Fruit fly (Drosophila melanogaster) whole organism, embryonic: ENCODE results near the gene VhaM9.7-b.
A peak's percentile ranks its signal among the peaks of the same experiment; 100 is the strongest.

Experiments
- Bgb ChIP-seq: fragments of 200-800 bp; sonication (Bioruptor generic); IDR thresholded peaks from 2 replicates; pipeline ENCODE4 v1.3.6; 2022; ENCODE audit warnings: missing biosample characterization, missing genetic modification characterization; ENCODE audit not compliant: partially characterized antibody
- C15 ChIP-seq: fragments of 200-800 bp; sonication (Bioruptor generic); IDR thresholded peaks from 3 replicates; pipeline ENCODE4 v1.3.6; 2022; ENCODE audit warnings: missing biosample characterization, missing genetic modification characterization
- CG1024 ChIP-seq: fragments of 200-800 bp; sonication (Bioruptor generic); IDR thresholded peaks from 2 replicates; pipeline ENCODE4 v1.3.6; 2022; ENCODE audit warnings: missing biosample characterization, missing genetic modification characterization
- CG10366 ChIP-seq: fragments of 200-800 bp; sonication (Bioruptor generic); IDR thresholded peaks from 2 replicates; pipeline ENCODE4 v1.3.6; 2022; ENCODE audit warnings: missing biosample characterization, missing genetic modification characterization
- CG10462 ChIP-seq: fragments of 200-800 bp; sonication (Bioruptor generic); optimal IDR thresholded peaks from 2 replicates; lab custom pipeline; 2016; ENCODE audit warnings: missing biosample characterization, missing genetic modification characterization
- CG10654 ChIP-seq: fragments of 200-800 bp; sonication (Bioruptor generic); optimal IDR thresholded peaks from 2 replicates; lab custom pipeline; 2016; ENCODE audit warnings: missing biosample characterization, missing genetic modification characterization
- CG12391 ChIP-seq: fragments of 200-800 bp; sonication (Bioruptor generic); optimal IDR thresholded peaks from 3 replicates; lab custom pipeline; 2018; ENCODE audit warnings: missing biosample characterization, mild to moderate bottlenecking, missing genetic modification characterization, moderate library complexity
- CG13424 ChIP-seq: fragments of 200-800 bp; sonication (Bioruptor generic); optimal IDR thresholded peaks from 2 replicates; lab custom pipeline; 2019; ENCODE audit warnings: missing biosample characterization, mild to moderate bottlenecking, missing genetic modification characterization, moderate library complexity
- CG13775 ChIP-seq: fragments of 200-800 bp; sonication (Bioruptor generic); optimal IDR thresholded peaks from 3 replicates; lab custom pipeline; 2017; ENCODE audit warnings: missing biosample characterization, mild to moderate bottlenecking, missing genetic modification characterization
- CG13894 ChIP-seq: fragments of 200-800 bp; sonication (Bioruptor generic); optimal IDR thresholded peaks from 3 replicates; lab custom pipeline; 2018; ENCODE audit warnings: missing biosample characterization, mild to moderate bottlenecking, missing genetic modification characterization, moderate library complexity
- CG14441 ChIP-seq: fragments of 200-800 bp; sonication (Bioruptor generic); IDR thresholded peaks from 2 replicates; pipeline ENCODE4 v1.3.6; 2022; ENCODE audit warnings: missing biosample characterization, missing genetic modification characterization
- CG15073 ChIP-seq: fragments of 200-800 bp; sonication (Bioruptor generic); optimal IDR thresholded peaks from 2 replicates; lab custom pipeline; 2016; ENCODE audit warnings: missing biosample characterization, missing genetic modification characterization
- CG15514 ChIP-seq: fragments of 200-800 bp; sonication (Bioruptor generic); optimal IDR thresholded peaks from 3 replicates; lab custom pipeline; 2017; ENCODE audit warnings: missing biosample characterization, missing genetic modification characterization, mild to moderate bottlenecking, moderate library complexity, missing genetic modification reagents
- CG16815 ChIP-seq: fragments of 200-800 bp; sonication (Bioruptor generic); optimal IDR thresholded peaks from 3 replicates; lab custom pipeline; 2017; ENCODE audit warnings: missing biosample characterization, mild to moderate bottlenecking, missing genetic modification characterization
- CG17328 ChIP-seq: fragments of 200-800 bp; sonication (Bioruptor generic); IDR thresholded peaks from 2 replicates; pipeline ENCODE4 v1.3.6; 2022; ENCODE audit warnings: missing biosample characterization, missing genetic modification characterization
- CG18619 ChIP-seq: fragments of 200-800 bp; sonication (Bioruptor generic); optimal IDR thresholded peaks from 3 replicates; lab custom pipeline; 2017; ENCODE audit warnings: missing biosample characterization, mild to moderate bottlenecking, missing genetic modification characterization
- CG2116 ChIP-seq: fragments of 200-800 bp; sonication (Bioruptor generic); optimal IDR thresholded peaks from 3 replicates; lab custom pipeline; 2018; ENCODE audit warnings: missing biosample characterization, mild to moderate bottlenecking, missing genetic modification characterization
- CG2199 ChIP-seq: fragments of 200-800 bp; sonication (Bioruptor generic); IDR thresholded peaks from 3 replicates; pipeline ENCODE4 v1.3.6; 2022; ENCODE audit warnings: missing biosample characterization, missing genetic modification characterization
- CG30403 ChIP-seq: fragments of 200-800 bp; sonication (Bioruptor generic); optimal IDR thresholded peaks from 3 replicates; lab custom pipeline; 2016; ENCODE audit warnings: missing biosample characterization, missing genetic modification characterization
- CG32767 ChIP-seq: fragments of 200-800 bp; sonication (Bioruptor generic); IDR thresholded peaks from 2 replicates; pipeline ENCODE4 v1.3.6; 2022; ENCODE audit warnings: missing biosample characterization, missing genetic modification characterization
- CG4820 ChIP-seq: fragments of 200-800 bp; sonication (Bioruptor generic); optimal IDR thresholded peaks from 3 replicates; lab custom pipeline; 2016; ENCODE audit warnings: missing biosample characterization, missing genetic modification characterization
- CG6854 ChIP-seq: fragments of 200-800 bp; sonication (Bioruptor generic); optimal IDR thresholded peaks from 3 replicates; lab custom pipeline; 2017; ENCODE audit warnings: missing biosample characterization, mild to moderate bottlenecking, missing genetic modification characterization
- CG7556 ChIP-seq: fragments of 200-800 bp; sonication (Bioruptor generic); optimal IDR thresholded peaks from 2 replicates; lab custom pipeline; 2017; ENCODE audit warnings: missing biosample characterization, mild to moderate bottlenecking, missing genetic modification characterization
- CG7987 ChIP-seq: fragments of 200-800 bp; sonication (Bioruptor generic); optimal IDR thresholded peaks from 2 replicates; lab custom pipeline; 2018; ENCODE audit warnings: missing biosample characterization, mild to moderate bottlenecking, missing genetic modification characterization, moderate library complexity
- CG8478 ChIP-seq: fragments of >200 bp; optimal IDR thresholded peaks from 2 replicates; lab custom pipeline; 2018
- CHES-1-like ChIP-seq: fragments of 200-800 bp; sonication (Bioruptor generic); optimal IDR thresholded peaks from 2 replicates; lab custom pipeline; 2016; ENCODE audit warnings: missing biosample characterization, missing genetic modification characterization
- Doc2 ChIP-seq: fragments of 200-800 bp; sonication (Bioruptor generic); IDR thresholded peaks from 2 replicates; pipeline ENCODE4 v1.3.6; 2022; ENCODE audit warnings: missing biosample characterization, missing genetic modification characterization
- Dref ChIP-seq: fragments of 200-800 bp; sonication (Bioruptor generic); IDR thresholded peaks from 2 replicates; pipeline ENCODE4 v1.3.6; 2022; ENCODE audit warnings: missing biosample characterization, missing genetic modification characterization
- Ets97D ChIP-seq: fragments of 200-800 bp; sonication (Bioruptor generic); optimal IDR thresholded peaks from 3 replicates; lab custom pipeline; 2016; ENCODE audit warnings: missing biosample characterization, missing genetic modification characterization
- HmgD ChIP-seq: fragments of 200-800 bp; sonication (Bioruptor generic); optimal IDR thresholded peaks from 3 replicates; lab custom pipeline; 2016; ENCODE audit warnings: missing biosample characterization, missing genetic modification characterization
- HmgZ ChIP-seq: fragments of 200-800 bp; sonication (Bioruptor generic); optimal IDR thresholded peaks from 2 replicates; lab custom pipeline; 2018; ENCODE audit warnings: missing biosample characterization, mild to moderate bottlenecking, missing genetic modification characterization
- Hr39 ChIP-seq: fragments of >200 bp; optimal IDR thresholded peaks from 2 replicates; lab custom pipeline; 2017
- Lhr ChIP-seq: fragments of 200-800 bp; sonication (Bioruptor generic); optimal IDR thresholded peaks from 3 replicates; lab custom pipeline; 2017; ENCODE audit warnings: mild to moderate bottlenecking, missing biosample characterization, missing genetic modification reagents, missing genetic modification characterization
- MESR4 ChIP-seq: fragments of 200-800 bp; sonication (Bioruptor generic); optimal IDR thresholded peaks from 2 replicates; lab custom pipeline; 2018; ENCODE audit warnings: missing biosample characterization, mild to moderate bottlenecking, missing genetic modification characterization, moderate library complexity
- Med ChIP-seq: fragments of 200-800 bp; sonication (Bioruptor generic); peaks from one replicate; lab custom pipeline; 2016; ENCODE audit warnings: missing biosample characterization, missing genetic modification characterization, mild to moderate bottlenecking, inconsistent platforms, moderate library complexity
- Oaz ChIP-seq: fragments of 200-800 bp; sonication (Bioruptor generic); IDR thresholded peaks from 2 replicates; pipeline ENCODE4 v1.3.6; 2022; ENCODE audit warnings: missing biosample characterization, missing genetic modification characterization
- Scr ChIP-seq: fragments of 200-800 bp; sonication (Bioruptor generic); IDR thresholded peaks from 2 replicates; pipeline ENCODE4 v1.3.6; 2022; ENCODE audit warnings: missing biosample characterization, missing genetic modification characterization; ENCODE audit not compliant: partially characterized antibody
- Six4 ChIP-seq: fragments of 200-800 bp; sonication (Bioruptor generic); optimal IDR thresholded peaks from 2 replicates; lab custom pipeline; 2016; ENCODE audit warnings: missing biosample characterization, missing genetic modification characterization
- ara ChIP-seq: fragments of 200-800 bp; sonication (Bioruptor generic); IDR thresholded peaks from 2 replicates; pipeline ENCODE4 v1.3.6; 2022; ENCODE audit warnings: missing biosample characterization, missing genetic modification characterization
- bbx ChIP-seq: fragments of 200-800 bp; sonication (Bioruptor generic); IDR thresholded peaks from 2 replicates; pipeline ENCODE4 v1.3.6; 2022; ENCODE audit warnings: missing biosample characterization, missing genetic modification characterization; ENCODE audit not compliant: partially characterized antibody
- dan ChIP-seq: fragments of 200-800 bp; sonication (Bioruptor generic); IDR thresholded peaks from 2 replicates; pipeline ENCODE4 v1.3.6; 2022; ENCODE audit warnings: missing biosample characterization, missing genetic modification characterization
- dmrt11E ChIP-seq: fragments of 200-800 bp; sonication (Bioruptor generic); optimal IDR thresholded peaks from 3 replicates; lab custom pipeline; 2018; ENCODE audit warnings: missing biosample characterization, mild to moderate bottlenecking, missing genetic modification characterization, moderate library complexity
- gfzf ChIP-seq: fragments of 200-800 bp; sonication (Bioruptor generic); optimal IDR thresholded peaks from 2 replicates; lab custom pipeline; 2016; ENCODE audit warnings: missing biosample characterization, mild to moderate bottlenecking, missing genetic modification characterization, moderate library complexity
- luna ChIP-seq: fragments of 200-800 bp; sonication (Bioruptor generic); optimal IDR thresholded peaks from 2 replicates; lab custom pipeline; 2016; ENCODE audit warnings: missing biosample characterization, missing genetic modification characterization
- mam ChIP-seq: fragments of 200-800 bp; sonication (Bioruptor generic); optimal IDR thresholded peaks from 3 replicates; lab custom pipeline; 2016; ENCODE audit warnings: missing biosample characterization, missing genetic modification characterization
- nmo ChIP-seq: fragments of 200-800 bp; sonication (Bioruptor generic); optimal IDR thresholded peaks from 2 replicates; lab custom pipeline; 2018; ENCODE audit warnings: missing biosample characterization, mild to moderate bottlenecking, missing genetic modification characterization, moderate library complexity
- otp ChIP-seq: fragments of 200-800 bp; sonication (Bioruptor generic); IDR thresholded peaks from 3 replicates; pipeline ENCODE4, ENCODE4 v1.3.6; 2022; ENCODE audit warnings: missing biosample characterization, missing genetic modification characterization
- pzg ChIP-seq: fragments of 200-800 bp; sonication (Bioruptor generic); optimal IDR thresholded peaks from 3 replicates; lab custom pipeline; 2018; ENCODE audit warnings: missing biosample characterization, mild to moderate bottlenecking, missing genetic modification characterization, moderate library complexity
- sr ChIP-seq: fragments of 200-800 bp; sonication (Bioruptor generic); IDR thresholded peaks from 3 replicates; pipeline ENCODE4 v1.3.6; 2022; ENCODE audit warnings: missing biosample characterization, missing genetic modification characterization
- unpg ChIP-seq: fragments of 200-800 bp; sonication (Bioruptor generic); optimal IDR thresholded peaks from 3 replicates; lab custom pipeline; 2018; ENCODE audit warnings: missing biosample characterization, mild to moderate bottlenecking, missing genetic modification characterization, moderate library complexity
- zen ChIP-seq: fragments of 200-800 bp; sonication (Bioruptor generic); optimal IDR thresholded peaks from 3 replicates; lab custom pipeline; 2018; ENCODE audit warnings: missing biosample characterization, mild to moderate bottlenecking, missing genetic modification characterization, moderate library complexity

VhaM9.7-b gene

dm6 chr3L:21516716-21517266, 22.9 kb upstream of the VhaM9.7-b start:
- TF ChIP-seq MESR4 (GFP tag; lab: Kevin White, UChicago) (peak; percentile 49), Lhr (GFP tag; lab: Kevin White, UChicago) (peak; percentile 73), Dref (0 out of 2 replicates have a peak, but pooled peaks have one; percentile 10), CG14441 (GFP tag; lab: Robert Waterston, UW) (no peak), dan (GFP tag; lab: Robert Waterston, UW) (no peak), CG13894 (tag; lab: Kevin White, UChicago) (no peak), otp (GFP tag; lab: Robert Waterston, UW) (no peak), Doc2 (GFP tag; lab: Robert Waterston, UW) (no peak), CG6854 (GFP tag; lab: Kevin White, UChicago) (no peak), CG1024 (GFP tag; lab: Robert Waterston, UW) (no peak), Med (peak; percentile 86), CG12391 (peak; percentile 54), sr (GFP tag; lab: Robert Waterston, UW) (peak; percentile 13; the same call in 1 of the 3 replicates), luna (GFP tag; lab: Kevin White, UChicago) (no peak), Hr39 (lab: Kevin White, UChicago) (no peak), Oaz (no peak), CG17328 (GFP tag; lab: Robert Waterston, UW) (no peak), CG7556 (GFP tag; lab: Kevin White, UChicago) (peak; percentile 8), CHES-1-like (GFP tag; lab: Kevin White, UChicago) (peak; percentile 38), CG4820 (GFP tag; lab: Kevin White, UChicago) (peak; percentile 36), CG18619 (GFP tag; lab: Kevin White, UChicago) (no peak), Scr (no peak), Ets97D (peak; percentile 70), CG16815 (GFP tag; lab: Kevin White, UChicago) (no peak), CG10366 (GFP tag; lab: Robert Waterston, UW) (no peak), CG15073 (no peak), CG13775 (peak; percentile 5), CG8478 (lab: Kevin White, UChicago) (no peak), C15 (GFP tag; lab: Robert Waterston, UW) (no peak), unpg (GFP tag; lab: Kevin White, UChicago) (peak; percentile 5), zen (tag; lab: Kevin White, UChicago) (peak; percentile 26), Bgb (GFP tag; lab: Robert Waterston, UW) (no peak), gfzf (peak; percentile 95), nmo (GFP tag; lab: Kevin White, UChicago) (peak; percentile 57), ara (GFP tag; lab: Robert Waterston, UW) (no peak), mam (peak; percentile 41), HmgZ (tag; lab: Kevin White, UChicago) (peak; percentile 36), CG10654 (GFP tag; lab: Kevin White, UChicago) (no peak), pzg (peak; percentile 69), CG2199 (no peak), CG7987 (GFP tag; lab: Kevin White, UChicago) (no peak), CG30403 (peak; percentile 38), CG2116 (GFP tag; lab: Kevin White, UChicago) (peak; percentile 63), CG15514 (GFP tag; lab: Kevin White, UChicago) (peak; percentile 31), HmgD (peak; percentile 11), bbx (GFP tag; lab: Robert Waterston, UW) (0 out of 2 replicates have a peak, but pooled peaks have one; percentile 15), dmrt11E (peak; percentile 1), CG13424 (tag; lab: Kevin White, UChicago) (no peak), CG10462 (GFP tag; lab: Kevin White, UChicago) (peak; percentile 11), CG32767 (GFP tag; lab: Robert Waterston, UW) (no peak), Six4 (no peak)
